Fruit fly (Drosophila melanogaster) whole organism, adult: ENCODE measurements around the gene CG12024.

ENCODE experiments used
- CG33017 ChIP-seq: fragments of 200-800 bp; sonication (Bioruptor generic); optimal IDR thresholded peaks from 2 replicates; lab custom pipeline; 2018; ENCODE audit warnings: missing biosample characterization, mild to moderate bottlenecking, missing genetic modification characterization, moderate library complexity
- CG7101 ChIP-seq: fragments of 200-800 bp; sonication (Bioruptor generic); optimal IDR thresholded peaks from 2 replicates; lab custom pipeline; 2018; ENCODE audit warnings: missing biosample characterization, mild to moderate bottlenecking, missing genetic modification characterization, moderate library complexity
- Crg-1 ChIP-seq: fragments of 200-800 bp; sonication (Bioruptor generic); optimal IDR thresholded peaks from 2 replicates; lab custom pipeline; 2016; ENCODE audit warnings: missing biosample characterization, missing genetic modification characterization
- Mnt ChIP-seq: fragments of 200-800 bp; sonication (Bioruptor generic); optimal IDR thresholded peaks from 2 replicates; lab custom pipeline; 2016; ENCODE audit warnings: missing biosample characterization, mild to moderate bottlenecking, missing genetic modification characterization
- kay ChIP-seq: fragments of 200-800 bp; sonication (Bioruptor generic); peaks from one replicate; lab custom pipeline; 2016; ENCODE audit warnings: missing biosample characterization, missing genetic modification characterization, borderline replicate concordance
- pad ChIP-seq: fragments of 200-800 bp; sonication (Bioruptor generic); optimal IDR thresholded peaks from 3 replicates; lab custom pipeline; 2017; ENCODE audit warnings: missing biosample characterization, missing genetic modification characterization, mild to moderate bottlenecking, moderate library complexity, missing genetic modification reagents

- TF ChIP-seq Mnt (GFP tag; lab: Kevin White, UChicago), result no peak
- TF ChIP-seq kay (GFP tag; lab: Kevin White, UChicago), result no peak
- no peak for TF ChIP-seq CG7101 (tag; lab: Kevin White, UChicago)
- TF ChIP-seq CG33017 (tag; lab: Kevin White, UChicago), result no peak
- TF ChIP-seq Crg-1 (GFP tag; lab: Kevin White, UChicago), result no peak
- TF ChIP-seq pad (GFP tag; lab: Kevin White, UChicago), result no peak
Measured at dm6 chr3L:1853277-1853676, 3.7 kb upstream of the CG12024 start.
